Worm (Caenorhabditis elegans) whole organism, L2 larva: ENCODE measurements around the gene F08G2.7.

ENCODE experiments used
- C34F6.9 ChIP-seq: fragments of 150-350 bp; optimal IDR thresholded peaks from 2 replicates; lab custom pipeline; 2014; ENCODE audit warnings: missing biosample characterization, missing genetic modification characterization
- F13H6.1 ChIP-seq: sonication (generic microtip); optimal IDR thresholded peaks from 2 replicates; lab custom pipeline; 2016; ENCODE audit warnings: missing genetic modification characterization, missing compliant biosample characterization
- R02D3.7 ChIP-seq: fragments of 150-350 bp; optimal IDR thresholded peaks from 2 replicates; lab custom pipeline; 2014; ENCODE audit warnings: missing biosample characterization, missing genetic modification characterization
- Y55F3AM.14 ChIP-seq: fragments of 200-800 bp; sonication (Bioruptor generic); optimal IDR thresholded peaks from 2 replicates; lab custom pipeline; 2018; ENCODE audit warnings: mild to moderate bottlenecking, missing genetic modification characterization, missing compliant biosample characterization
- ZK546.5 ChIP-seq: sonication (generic microtip); optimal IDR thresholded peaks from 2 replicates; lab custom pipeline; 2017; ENCODE audit warnings: missing biosample characterization, missing genetic modification characterization
- aly-2 ChIP-seq: fragments of 150-350 bp; optimal IDR thresholded peaks from 2 replicates; lab custom pipeline; 2014; ENCODE audit warnings: missing biosample characterization, missing genetic modification characterization
- ama-1 ChIP-seq: fragments of 150-350 bp; optimal IDR thresholded peaks from 2 replicates; lab custom pipeline; 2018; ENCODE audit warnings: inconsistent platforms
- ceh-82 ChIP-seq: fragments of 150-350 bp; optimal IDR thresholded peaks from 2 replicates; lab custom pipeline; 2014; ENCODE audit warnings: missing biosample characterization, missing genetic modification characterization
- crh-2 ChIP-seq: sonication (generic microtip); optimal IDR thresholded peaks from 2 replicates; lab custom pipeline; 2017; ENCODE audit warnings: missing biosample characterization, missing genetic modification characterization
- dmd-4 ChIP-seq: sonication (generic microtip); optimal IDR thresholded peaks from 2 replicates; lab custom pipeline; 2017; ENCODE audit warnings: missing biosample characterization, missing genetic modification characterization
- egl-27 ChIP-seq: sonication (generic microtip); optimal IDR thresholded peaks from 3 replicates; lab custom pipeline; 2017; ENCODE audit warnings: missing biosample characterization, missing genetic modification reagents, missing genetic modification characterization
- elt-1 ChIP-seq: fragments of 150-350 bp; optimal IDR thresholded peaks from 2 replicates; lab custom pipeline; 2014; ENCODE audit warnings: missing biosample characterization, missing genetic modification characterization
- elt-3 ChIP-seq: sonication (generic microtip); optimal IDR thresholded peaks from 2 replicates; lab custom pipeline; 2017; ENCODE audit warnings: missing biosample characterization, missing genetic modification characterization
- fos-1 ChIP-seq: fragments of 150-350 bp; optimal IDR thresholded peaks from 2 replicates; lab custom pipeline; 2014; ENCODE audit warnings: missing biosample characterization, missing genetic modification characterization
- gmeb-1 ChIP-seq: fragments of 150-350 bp; optimal IDR thresholded peaks from 2 replicates; lab custom pipeline; 2014; ENCODE audit warnings: missing biosample characterization, missing genetic modification characterization
- lin-13 ChIP-seq: fragments of 150-350 bp; optimal IDR thresholded peaks from 2 replicates; lab custom pipeline; 2014; ENCODE audit warnings: missing biosample characterization, missing genetic modification reagents, missing genetic modification characterization
- lin-39 ChIP-seq: fragments of 150-350 bp; optimal IDR thresholded peaks from 2 replicates; lab custom pipeline; 2014; ENCODE audit warnings: missing biosample characterization, missing genetic modification reagents, missing genetic modification characterization
- lsy-2 ChIP-seq, 2 experiments: fragments of 150-350 bp in 1 of 2; sonication (generic microtip) in 1 of 2; optimal IDR thresholded peaks; 2 replicates each; lab custom pipeline; 2014 to 2017; ENCODE audit warnings: missing biosample characterization in 2 of 2, missing genetic modification characterization in 2 of 2
- mab-5 ChIP-seq: fragments of 150-350 bp; optimal IDR thresholded peaks from 2 replicates; lab custom pipeline; 2014; ENCODE audit warnings: missing biosample characterization, missing genetic modification characterization
- mdl-1 ChIP-seq, 2 experiments: fragments of 150-350 bp in 1 of 2; sonication (generic microtip) in 1 of 2; optimal IDR thresholded peaks; 2 replicates each; lab custom pipeline; 2017; ENCODE audit warnings: missing biosample characterization in 2 of 2, missing genetic modification characterization in 2 of 2
- nhr-10 ChIP-seq: sonication (generic microtip); optimal IDR thresholded peaks from 2 replicates; lab custom pipeline; 2017; ENCODE audit warnings: missing biosample characterization, missing genetic modification characterization
- nhr-11 ChIP-seq: fragments of 150-350 bp; optimal IDR thresholded peaks from 2 replicates; lab custom pipeline; 2014; ENCODE audit warnings: missing biosample characterization, missing genetic modification characterization
- nhr-12 ChIP-seq: fragments of 150-350 bp; optimal IDR thresholded peaks from 2 replicates; lab custom pipeline; 2014; ENCODE audit warnings: missing biosample characterization, missing genetic modification characterization
- nhr-129 ChIP-seq: fragments of 150-350 bp; optimal IDR thresholded peaks from 2 replicates; lab custom pipeline; 2014; ENCODE audit warnings: missing biosample characterization, missing genetic modification characterization
- nhr-21 ChIP-seq: fragments of 150-350 bp; optimal IDR thresholded peaks from 2 replicates; lab custom pipeline; 2014; ENCODE audit warnings: missing biosample characterization, missing genetic modification characterization
- nhr-25 ChIP-seq: fragments of 150-350 bp; sonication (generic microtip); optimal IDR thresholded peaks from 3 replicates; lab custom pipeline; 2014; ENCODE audit warnings: missing biosample characterization, missing genetic modification characterization
- nhr-6 ChIP-seq: fragments of 150-350 bp; optimal IDR thresholded peaks from 2 replicates; lab custom pipeline; 2014; ENCODE audit warnings: missing biosample characterization, missing genetic modification characterization
- sem-4 ChIP-seq: fragments of 150-350 bp; optimal IDR thresholded peaks from 2 replicates; lab custom pipeline; 2014; ENCODE audit warnings: missing biosample characterization, missing genetic modification reagents, missing genetic modification characterization
- skn-1 ChIP-seq: sonication (generic microtip); optimal IDR thresholded peaks from 2 replicates; lab custom pipeline; 2017; ENCODE audit warnings: missing biosample characterization, missing genetic modification characterization
- sma-3 ChIP-seq: sonication (generic microtip); optimal IDR thresholded peaks from 2 replicates; lab custom pipeline; 2016; ENCODE audit warnings: missing genetic modification reagents, missing genetic modification characterization, missing compliant biosample characterization
- sma-9 ChIP-seq, 2 experiments: fragments of 150-350 bp in 1 of 2; sonication (generic microtip) in 1 of 2; optimal IDR thresholded peaks; 2 replicates each; lab custom pipeline; 2014 to 2016; ENCODE audit warnings: missing genetic modification characterization in 2 of 2, mild to moderate bottlenecking in 1 of 2, missing biosample characterization in 1 of 2, missing compliant biosample characterization in 1 of 2, missing genetic modification reagents in 1 of 2, moderate library complexity in 1 of 2
- snpc-4 ChIP-seq: fragments of 150-350 bp; optimal IDR thresholded peaks from 2 replicates; lab custom pipeline; 2014; ENCODE audit warnings: missing biosample characterization, missing genetic modification characterization
- unc-39 ChIP-seq: fragments of 150-350 bp; optimal IDR thresholded peaks from 2 replicates; lab custom pipeline; 2014; ENCODE audit warnings: missing biosample characterization, missing genetic modification characterization
- unc-55 ChIP-seq: fragments of 150-350 bp; sonication (generic microtip); optimal IDR thresholded peaks from 3 replicates; lab custom pipeline; 2014; ENCODE audit warnings: missing biosample characterization, missing genetic modification reagents, missing genetic modification characterization
- unc-62 ChIP-seq: fragments of 150-350 bp; optimal IDR thresholded peaks from 2 replicates; lab custom pipeline; 2014; ENCODE audit warnings: missing biosample characterization, missing genetic modification reagents, missing genetic modification characterization
- zag-1 ChIP-seq: fragments of 150-350 bp; optimal IDR thresholded peaks from 2 replicates; lab custom pipeline; 2014; ENCODE audit warnings: missing biosample characterization, missing genetic modification characterization
- ztf-1 ChIP-seq: fragments of 200-800 bp; sonication (Bioruptor generic); conservative IDR thresholded peaks from 2 replicates; pipeline ENCODE4 v1.3.6; 2022; ENCODE audit warnings: missing genetic modification characterization, missing compliant biosample characterization
- ztf-4 ChIP-seq: fragments of 150-350 bp; optimal IDR thresholded peaks from 2 replicates; lab custom pipeline; 2014; ENCODE audit warnings: missing biosample characterization, missing genetic modification characterization

Gene F08G2.7

ce11 chrII:13841106-13841854 lies at the start of gene F08G2.7:
TSS of gene F08G2.7 (minus strand) at chrII:13841156.
- no peak for TF ChIP-seq Y55F3AM.14 (GFP tag; lab: Kevin White, UChicago)
- TF ChIP-seq ZK546.5 (tag; lab: Kevin White, UChicago) = no peak
- TF ChIP-seq aly-2 (tag; lab: Kevin White, UChicago) = no peak
- no peak for TF ChIP-seq ceh-82
- no peak for TF ChIP-seq zag-1 (tag; lab: Kevin White, UChicago)
- no peak for TF ChIP-seq skn-1 (tag; lab: Kevin White, UChicago)
- TF ChIP-seq nhr-21 (tag; lab: Kevin White, UChicago) = no peak
- TF ChIP-seq fos-1 = no peak
- TF ChIP-seq nhr-25 (tag; lab: Kevin White, UChicago) = no peak
- no peak for TF ChIP-seq lsy-2 (tag; optimal IDR thresholded peaks at IDR 0.05; lab: Kevin White, UChicago)
- no peak for TF ChIP-seq C34F6.9 (tag; lab: Kevin White, UChicago)
- no peak for TF ChIP-seq sma-3 (GFP tag; lab: Kevin White, UChicago)
- no peak for TF ChIP-seq unc-55 (GFP tag; lab: Kevin White, UChicago)
- TF ChIP-seq gmeb-1 (tag; lab: Kevin White, UChicago) = no peak
- TF ChIP-seq elt-3 (tag; lab: Kevin White, UChicago) = no peak
- TF ChIP-seq ama-1 = no peak
- TF ChIP-seq nhr-11 (tag; lab: Kevin White, UChicago) = no peak
- no peak for TF ChIP-seq nhr-6 (tag; lab: Kevin White, UChicago)
- no peak for TF ChIP-seq R02D3.7
- TF ChIP-seq lin-13 (GFP tag; lab: Kevin White, UChicago) = no peak
- TF ChIP-seq, all 48 proteins: peak for 0

ce11 chrII:13888278-13888677 lies 47.3 kb upstream of the F08G2.7 start, which contains the start of gene mcd-1:
TSS of gene mcd-1 (plus strand) at chrII:13888544.
- TF ChIP-seq mdl-1 (tag; optimal IDR thresholded peaks at IDR 0.05; lab: Kevin White, UChicago) (no peak), sma-9 (GFP tag; optimal IDR thresholded peaks at IDR 0.05; lab: Kevin White, UChicago) (no peak), sma-9 (tag; optimal IDR thresholded peaks at IDR 0.05; lab: Kevin White, UChicago) (no peak), sem-4 (tag; lab: Kevin White, UChicago) (no peak), ztf-4 (tag; lab: Kevin White, UChicago) (no peak), nhr-25 (tag; lab: Kevin White, UChicago) (peak; percentile 45), nhr-10 (no peak), crh-2 (tag; lab: Kevin White, UChicago) (peak; percentile 55), lsy-2 (tag; optimal IDR thresholded peaks at IDR 0.05; lab: Kevin White, UChicago) (peak in 1 of 2 experiments; percentile 81), ama-1 (no peak), unc-55 (GFP tag; lab: Kevin White, UChicago) (peak; percentile 90), mab-5 (tag; lab: Kevin White, UChicago) (no peak), F13H6.1 (tag; lab: Kevin White, UChicago) (peak; percentile 19), sma-3 (GFP tag; lab: Kevin White, UChicago) (peak; percentile 1), elt-1 (tag; lab: Kevin White, UChicago) (no peak), dmd-4 (tag; lab: Kevin White, UChicago) (no peak), snpc-4 (tag; lab: Kevin White, UChicago) (peak; percentile 34), gmeb-1 (tag; lab: Kevin White, UChicago) (peak; percentile 76), nhr-129 (tag; lab: Kevin White, UChicago) (no peak), unc-62 (GFP tag; lab: Kevin White, UChicago) (no peak), elt-3 (tag; lab: Kevin White, UChicago) (no peak), C34F6.9 (tag; lab: Kevin White, UChicago) (peak; percentile 69), R02D3.7 (no peak), lin-13 (GFP tag; lab: Kevin White, UChicago) (peak; percentile 83), lin-39 (tag; lab: Kevin White, UChicago) (no peak), unc-39 (tag; lab: Kevin White, UChicago) (no peak), nhr-21 (tag; lab: Kevin White, UChicago) (no peak), nhr-12 (tag; lab: Kevin White, UChicago) (no peak), nhr-6 (tag; lab: Kevin White, UChicago) (no peak), ztf-1 (no peak), egl-27 (no peak), aly-2 (tag; lab: Kevin White, UChicago) (no peak), zag-1 (tag; lab: Kevin White, UChicago) (no peak), fos-1 (peak; percentile 9)
- TF ChIP-seq, all 48 proteins: peak for 11
